Fruit fly (Drosophila melanogaster): Measurements from ENCODE around the gene CG31207.

DNA sequence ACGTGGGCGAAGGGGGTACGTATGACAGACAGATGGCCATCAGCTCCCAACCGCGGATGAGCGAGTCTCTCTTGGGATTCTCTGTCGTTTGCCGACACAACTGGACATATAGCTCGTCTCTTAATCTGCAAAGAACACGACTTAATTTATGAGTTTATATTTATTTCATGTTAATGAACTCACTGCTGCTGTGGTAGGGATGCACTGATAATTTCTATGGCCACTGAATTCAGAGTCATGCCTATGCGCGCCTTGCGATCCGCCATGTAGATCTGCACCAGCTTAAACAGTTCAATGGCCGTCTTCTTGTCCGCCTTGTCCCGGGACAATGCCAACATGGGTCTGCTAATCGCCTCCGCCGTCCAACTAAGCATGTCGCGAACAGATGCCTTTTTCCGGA lies 38.2 kb upstream of the CG31207 start:
- TF ChIP-seq CTCF (optimal IDR thresholded peaks at IDR 0.05) (no peak), CG8478 (optimal IDR thresholded peaks at IDR 0.05) (no peak)

Measured in S2 (cell line).